Fruit fly (Drosophila melanogaster): ENCODE results near the gene Atet.

DNA sequence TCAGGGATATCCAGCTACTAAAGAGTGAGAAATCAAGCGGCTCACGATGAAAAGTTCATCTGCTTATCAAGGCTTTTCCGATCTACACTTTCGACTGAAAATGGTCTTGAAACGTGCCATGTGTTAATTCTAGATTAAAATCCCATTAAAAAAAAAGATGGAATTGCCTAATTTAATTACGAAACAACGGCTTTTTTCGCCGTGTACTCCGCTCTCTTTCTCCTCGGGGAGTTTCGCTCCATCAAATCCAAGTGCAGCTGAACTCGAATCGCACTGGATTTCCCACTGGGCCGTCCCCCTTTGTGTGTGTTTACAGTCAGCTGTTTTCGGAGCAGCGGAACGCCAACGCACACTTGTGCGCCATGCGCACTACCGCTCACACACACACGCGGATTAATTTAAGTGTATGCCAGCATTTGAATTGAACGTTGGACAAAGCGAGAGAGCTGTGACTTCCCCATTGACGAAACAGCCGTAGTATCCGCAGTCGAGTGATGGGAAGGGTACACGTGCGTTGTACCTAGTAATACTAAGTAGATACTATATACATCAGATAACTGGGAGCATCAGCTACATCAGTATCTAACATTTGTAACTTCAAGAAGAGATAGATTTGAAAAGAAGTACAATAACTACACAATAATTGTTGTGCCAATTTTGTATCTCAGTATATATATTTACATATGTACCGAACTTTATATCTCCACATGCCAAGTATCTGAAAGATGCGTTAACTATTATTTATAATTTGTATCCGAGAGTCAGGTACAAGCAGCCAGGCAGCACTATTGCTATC, 553 bp upstream of the Atet start:
- TF ChIP-seq CG7045 (GFP tag; optimal IDR thresholded peaks at IDR 0.05) (peak; percentile 78), pad (GFP tag; optimal IDR thresholded peaks at IDR 0.05) (peak; percentile 74), cnc (optimal IDR thresholded peaks at IDR 0.05) (no peak), Crg-1 (GFP tag; optimal IDR thresholded peaks at IDR 0.05) (no peak), CG5204 (GFP tag; optimal IDR thresholded peaks at IDR 0.05) (peak; percentile 77), CG11617 (GFP tag; optimal IDR thresholded peaks at IDR 0.05) (peak; percentile 82), CG1620 (GFP tag; optimal IDR thresholded peaks at IDR 0.05) (peak; percentile 19), kay (GFP tag; ENCODE audit: borderline replicate concordance) (peak; percentile 91), CG33017 (tag; optimal IDR thresholded peaks at IDR 0.05) (peak; percentile 22)
